Worm (Caenorhabditis elegans): ENCODE results near the gene T24C4.5.

Gene T24C4.5

ce11 chrIII:833711-834442 is 45.7 kb downstream of the T24C4.5 start (continued):
- TF ChIP-seq sdc-2 (tag; optimal IDR thresholded peaks at IDR 0.05) (peak; percentile 17), dve-1 (tag; optimal IDR thresholded peaks at IDR 0.05) (peak; percentile 85), odd-2 (tag; optimal IDR thresholded peaks at IDR 0.05) (no peak), madf-2 (tag; optimal IDR thresholded peaks at IDR 0.05) (peak; percentile 35), hlh-8 (tag; optimal IDR thresholded peaks at IDR 0.05) (peak; percentile 14), zip-5 (tag; optimal IDR thresholded peaks at IDR 0.05) (peak; percentile 4), unc-55 (GFP tag; optimal IDR thresholded peaks at IDR 0.05) (peak; percentile 91), eyg-1 (tag; optimal IDR thresholded peaks at IDR 0.05) (peak; percentile 26)

ce11 chrIII:832855-833504 is 46.6 kb downstream of the T24C4.5 start, which contains the start of gene zip-2:
Gene zip-2 (plus strand): TSS chrIII:832982.
- peak; percentile 27 for TF ChIP-seq elt-2 (tag; optimal IDR thresholded peaks at IDR 0.05)
- TF ChIP-seq unc-3 (GFP tag; conservative IDR thresholded peaks at IDR 0.05) = no peak
- no peak for TF ChIP-seq unc-3 (tag; optimal IDR thresholded peaks at IDR 0.05)

ce11 chrIII:831961-832360 is 47.6 kb downstream of the T24C4.5 start, which contains the start of gene ceeh-1:
Gene ceeh-1 (minus strand): TSS chrIII:832277.
- TF ChIP-seq lim-6 (tag; optimal IDR thresholded peaks at IDR 0.05) = no peak
- no peak for TF ChIP-seq ama-1 (optimal IDR thresholded peaks at IDR 0.05)

Measured in whole organism, late embryonic.